Worm (Caenorhabditis elegans) whole organism, L4 larva: ENCODE measurements around the gene Y43C5A.2.
A peak's percentile ranks its signal among the peaks of the same experiment; 100 is the strongest.

Experiments
- D1046.2 ChIP-seq: fragments of 200-800 bp; sonication (Bioruptor generic); IDR thresholded peaks from 2 replicates; pipeline ENCODE4 v1.3.6; 2022; ENCODE audit warnings: missing genetic modification characterization, missing compliant biosample characterization
- F26F4.8 ChIP-seq: fragments of 200-800 bp; sonication (Bioruptor generic); conservative IDR thresholded peaks from 2 replicates; pipeline ENCODE4 v1.3.6; 2022; ENCODE audit warnings: missing genetic modification characterization, missing compliant biosample characterization
- Y105C5A.15 ChIP-seq: fragments of 200-800 bp; sonication (Bioruptor generic); IDR thresholded peaks from 2 replicates; pipeline ENCODE4 v1.3.6; 2022; ENCODE audit warnings: missing genetic modification characterization, missing compliant biosample characterization
- ZK546.5 ChIP-seq, 2 experiments: sonication (generic microtip); optimal IDR thresholded peaks; 2 replicates each; lab custom pipeline; 2017; ENCODE audit warnings: missing biosample characterization in 2 of 2, missing genetic modification characterization in 2 of 2
- ama-1 ChIP-seq: fragments of 150-350 bp; optimal IDR thresholded peaks from 2 replicates; lab custom pipeline; 2014; ENCODE audit warnings: inconsistent platforms, mixed read lengths
- attf-4 ChIP-seq: sonication (generic microtip); optimal IDR thresholded peaks from 3 replicates; lab custom pipeline; 2017; ENCODE audit warnings: missing biosample characterization, missing genetic modification characterization
- ctbp-1 ChIP-seq: fragments of 200-800 bp; sonication (Bioruptor generic); IDR thresholded peaks from 2 replicates; pipeline ENCODE4 v1.3.6; 2022; ENCODE audit warnings: missing genetic modification reagents, missing genetic modification characterization, missing compliant biosample characterization
- daf-16 ChIP-seq, 3 experiments: sonication (generic microtip); optimal IDR thresholded peaks; 2 replicates each; lab custom pipeline; 2016 to 2017; ENCODE audit warnings: missing genetic modification characterization in 3 of 3, missing genetic modification reagents in 3 of 3, mild to moderate bottlenecking in 2 of 3, missing compliant biosample characterization in 2 of 3, missing biosample characterization in 1 of 3, moderate library complexity in 1 of 3
- dmd-6 ChIP-seq: fragments of 200-800 bp; sonication (Bioruptor generic); IDR thresholded peaks from 2 replicates; pipeline ENCODE4 v1.3.6; 2022; ENCODE audit warnings: missing genetic modification reagents, missing genetic modification characterization, missing compliant biosample characterization
- dpl-1 ChIP-seq: fragments of 150-350 bp; optimal IDR thresholded peaks from 2 replicates; lab custom pipeline; 2014; ENCODE audit warnings: missing biosample characterization, missing genetic modification reagents, missing genetic modification characterization
- duxl-1 ChIP-seq: sonication (generic microtip); optimal IDR thresholded peaks from 2 replicates; lab custom pipeline; 2016; ENCODE audit warnings: mild to moderate bottlenecking, missing genetic modification characterization, moderate library complexity, missing compliant biosample characterization; ENCODE audit not compliant: poor library complexity
- dve-1 ChIP-seq: sonication (generic microtip); optimal IDR thresholded peaks from 2 replicates; lab custom pipeline; 2017; ENCODE audit warnings: antibody characterized with exemption, mild to moderate bottlenecking, missing genetic modification characterization, missing compliant biosample characterization; ENCODE audit not compliant: insufficient read depth
- hlh-30 ChIP-seq: sonication (generic microtip); optimal IDR thresholded peaks from 2 replicates; lab custom pipeline; 2017; ENCODE audit warnings: antibody characterized with exemption, mild to moderate bottlenecking, missing genetic modification characterization, missing compliant biosample characterization; ENCODE audit not compliant: insufficient read depth
- hmg-1.1 ChIP-seq: fragments of 200-800 bp; sonication (Bioruptor generic); IDR thresholded peaks from 2 replicates; pipeline ENCODE4 v1.3.6; 2022; ENCODE audit warnings: missing genetic modification reagents, missing genetic modification characterization, missing compliant biosample characterization
- lin-38 ChIP-seq: fragments of 200-800 bp; sonication (Bioruptor generic); IDR thresholded peaks from 2 replicates; pipeline ENCODE4 v1.3.6; 2022; ENCODE audit warnings: missing genetic modification reagents, missing genetic modification characterization, missing compliant biosample characterization
- lsy-2 ChIP-seq, 2 experiments: fragments of 150-350 bp in 1 of 2; sonication (generic microtip) in 1 of 2; optimal IDR thresholded peaks; 2 replicates each; lab custom pipeline; 2014 to 2017; ENCODE audit warnings: missing biosample characterization in 2 of 2, missing genetic modification characterization in 2 of 2
- madf-9 ChIP-seq: fragments of 200-800 bp; sonication (Bioruptor generic); conservative IDR thresholded peaks from 2 replicates; pipeline ENCODE4 v1.3.6; 2022; ENCODE audit warnings: missing genetic modification reagents, missing genetic modification characterization, missing compliant biosample characterization
- mdl-1 ChIP-seq, 2 experiments: fragments of 150-350 bp in 1 of 2; sonication (generic microtip) in 1 of 2; optimal IDR thresholded peaks; 2 replicates each; lab custom pipeline; 2014 to 2017; ENCODE audit warnings: missing biosample characterization in 2 of 2, missing genetic modification characterization in 2 of 2
- mes-2 ChIP-seq: sonication (generic microtip); optimal IDR thresholded peaks from 2 replicates; lab custom pipeline; 2016; ENCODE audit warnings: missing genotype, mild to moderate bottlenecking, missing genetic modification characterization, missing compliant biosample characterization; ENCODE audit not compliant: poor library complexity, severe bottlenecking
- nhr-10 ChIP-seq: fragments of 150-350 bp; optimal IDR thresholded peaks from 2 replicates; lab custom pipeline; 2014; ENCODE audit warnings: missing biosample characterization, missing genetic modification characterization
- nhr-237 ChIP-seq: sonication (generic microtip); optimal IDR thresholded peaks from 2 replicates; lab custom pipeline; 2017; ENCODE audit warnings: missing biosample characterization, missing genetic modification characterization
- nhr-25 ChIP-seq: sonication (generic microtip); optimal IDR thresholded peaks from 2 replicates; lab custom pipeline; 2017; ENCODE audit warnings: missing genetic modification characterization, mild to moderate bottlenecking, missing compliant biosample characterization, antibody characterized with exemption, moderate library complexity, borderline replicate concordance; ENCODE audit not compliant: insufficient read depth
- nhr-28 ChIP-seq: fragments of 150-350 bp; optimal IDR thresholded peaks from 2 replicates; lab custom pipeline; 2014; ENCODE audit warnings: missing biosample characterization, missing genetic modification characterization
- nhr-42 ChIP-seq: fragments of 200-800 bp; sonication (Bioruptor generic); IDR thresholded peaks from 2 replicates; pipeline ENCODE4 v1.3.6; 2022; ENCODE audit warnings: missing genetic modification characterization, missing compliant biosample characterization
- nhr-6 ChIP-seq: fragments of 150-350 bp; optimal IDR thresholded peaks from 2 replicates; lab custom pipeline; 2014; ENCODE audit warnings: missing biosample characterization, missing genetic modification characterization
- nhr-77 ChIP-seq: fragments of 150-350 bp; optimal IDR thresholded peaks from 2 replicates; lab custom pipeline; 2014; ENCODE audit warnings: missing biosample characterization, missing genetic modification characterization
- pha-4 ChIP-seq, 2 experiments: fragments of 150-350 bp in 1 of 2; fragments of 200-800 bp in 1 of 2; sonication (Bioruptor generic) in 1 of 2; IDR thresholded peaks in 1 of 2; optimal IDR thresholded peaks in 1 of 2; 2 replicates each; pipeline versions ENCODE4 v1.3.6 to Lab custom; 2014 to 2022; ENCODE audit warnings: missing genetic modification characterization in 2 of 2, missing genetic modification reagents in 2 of 2, missing biosample characterization in 1 of 2, missing compliant biosample characterization in 1 of 2
- php-3 ChIP-seq: fragments of 200-800 bp; sonication (Bioruptor generic); IDR thresholded peaks from 2 replicates; pipeline ENCODE4 v1.3.6; 2022; ENCODE audit warnings: missing genetic modification reagents, missing genetic modification characterization, missing compliant biosample characterization
- pqm-1 ChIP-seq: sonication (generic microtip); optimal IDR thresholded peaks from 2 replicates; lab custom pipeline; 2017; ENCODE audit warnings: missing biosample characterization, missing genetic modification characterization
- rbr-2 ChIP-seq: sonication (generic microtip); optimal IDR thresholded peaks from 2 replicates; lab custom pipeline; 2016; ENCODE audit warnings: missing genotype, missing genetic modification characterization, missing compliant biosample characterization
- saeg-2 ChIP-seq: fragments of 200-800 bp; sonication (Bioruptor generic); IDR thresholded peaks from 2 replicates; pipeline ENCODE4 v1.3.6; 2022; ENCODE audit warnings: missing genetic modification reagents, missing genetic modification characterization, missing compliant biosample characterization
- skn-1 ChIP-seq: fragments of 150-350 bp; optimal IDR thresholded peaks from 2 replicates; lab custom pipeline; 2014; ENCODE audit warnings: missing biosample characterization, missing genetic modification characterization
- snpc-4 ChIP-seq: fragments of 150-350 bp; optimal IDR thresholded peaks from 2 replicates; lab custom pipeline; 2014; ENCODE audit warnings: missing biosample characterization, missing genetic modification characterization
- tag-97 ChIP-seq: fragments of 200-800 bp; sonication (Bioruptor generic); IDR thresholded peaks from 2 replicates; pipeline ENCODE4 v1.3.6; 2022; ENCODE audit warnings: missing genetic modification characterization, missing compliant biosample characterization
- unc-130 ChIP-seq: sonication (generic microtip); optimal IDR thresholded peaks from 2 replicates; lab custom pipeline; 2016; ENCODE audit warnings: missing genetic modification reagents, missing genetic modification characterization, missing compliant biosample characterization
- zag-1 ChIP-seq: fragments of 150-350 bp; optimal IDR thresholded peaks from 2 replicates; lab custom pipeline; 2014; ENCODE audit warnings: missing biosample characterization, missing genetic modification characterization
- zfp-3 ChIP-seq: fragments of 200-800 bp; sonication (Bioruptor generic); conservative IDR thresholded peaks from 2 replicates; pipeline ENCODE4 v1.3.6; 2022; ENCODE audit warnings: missing genetic modification reagents, missing genetic modification characterization, missing compliant biosample characterization

Y43C5A.2 gene

ce11 chrIV:10236106-10236505, 33.6 kb upstream of the Y43C5A.2 start (continued):
- no peak for TF ChIP-seq nhr-42 (GFP tag; lab: Robert Waterston, UW)
- peak; percentile 68 for TF ChIP-seq nhr-28 (tag; lab: Kevin White, UChicago)
- TF ChIP-seq Y105C5A.15 (GFP tag; lab: Robert Waterston, UW): no peak
- no peak for TF ChIP-seq nhr-237 (tag; lab: Kevin White, UChicago)
- no peak for TF ChIP-seq snpc-4 (tag; lab: Kevin White, UChicago)
- no peak for TF ChIP-seq tag-97 (GFP tag; lab: Robert Waterston, UW)
- no peak for TF ChIP-seq attf-4 (tag; lab: Kevin White, UChicago)
- no peak for TF ChIP-seq pha-4 (GFP tag; IDR thresholded peaks at IDR 0.05; lab: Robert Waterston, UW)
- TF ChIP-seq pha-4 (tag; optimal IDR thresholded peaks at IDR 0.05; lab: Kevin White, UChicago): no peak
- TF ChIP-seq nhr-77 (tag; lab: Kevin White, UChicago): peak; percentile 52
- peak; percentile 89 for TF ChIP-seq pqm-1 (tag; lab: Kevin White, UChicago)
- TF ChIP-seq dve-1 (tag; lab: Kevin White, UChicago): peak; percentile 74
- peak; percentile 71 for TF ChIP-seq dmd-6 (GFP tag; lab: Robert Waterston, UW)

- TF ChIP-seq daf-16 (GFP tag; optimal IDR thresholded peaks at IDR 0.05; lab: Kevin White, UChicago) (no peak), daf-16 (tag; optimal IDR thresholded peaks at IDR 0.05; lab: Kevin White, UChicago) (peak; percentile 79), ctbp-1 (no peak), nhr-28 (tag; lab: Kevin White, UChicago) (peak; percentile 84), dve-1 (tag; lab: Kevin White, UChicago) (peak; percentile 52), php-3 (GFP tag; lab: Robert Waterston, UW) (peak; percentile 88), nhr-77 (tag; lab: Kevin White, UChicago) (peak; percentile 32)
Measured at ce11 chrIV:10239045-10239444, 30.6 kb upstream of the Y43C5A.2 start, which contains the start of gene ech-8. Gene ech-8 (minus strand): TSS chrIV:10239176.

ce11 chrIV:10241659-10242058, 28.0 kb upstream of the Y43C5A.2 start, which contains the start of gene lipl-7:
Gene lipl-7 (minus strand): TSS chrIV:10241823.
- TF ChIP-seq ama-1 (lab: Kevin White, UChicago) (no peak), nhr-28 (tag; lab: Kevin White, UChicago) (no peak), saeg-2 (no peak), D1046.2 (no peak), skn-1 (tag; lab: Kevin White, UChicago) (no peak), ctbp-1 (no peak), duxl-1 (tag; lab: Kevin White, UChicago) (no peak), zag-1 (no peak), ZK546.5 (tag; optimal IDR thresholded peaks at IDR 0.05; lab: Kevin White, UChicago) (no peak), nhr-10 (tag; lab: Kevin White, UChicago) (no peak), zfp-3 (GFP tag; lab: Robert Waterston, UW) (no peak), nhr-25 (no peak), lin-38 (GFP tag; lab: Robert Waterston, UW) (no peak), mdl-1 (tag; optimal IDR thresholded peaks at IDR 0.05; lab: Kevin White, UChicago) (no peak), Y105C5A.15 (GFP tag; lab: Robert Waterston, UW) (no peak), dve-1 (tag; lab: Kevin White, UChicago) (no peak), hlh-30 (tag; lab: Kevin White, UChicago) (no peak), madf-9 (GFP tag; lab: Robert Waterston, UW) (no peak)

- no peak for TF ChIP-seq lsy-2 (tag; optimal IDR thresholded peaks at IDR 0.05; lab: Kevin White, UChicago)
- 0 out of 2 replicates have a peak, but pooled peaks have one; percentile 5 for TF ChIP-seq hmg-1.1 (GFP tag; lab: Robert Waterston, UW)
- peak; percentile 32 for TF ChIP-seq unc-130
- 0 out of 2 replicates have a peak, but pooled peaks have one; percentile 21 for TF ChIP-seq madf-9 (GFP tag; lab: Robert Waterston, UW)
- peak; percentile 53 for TF ChIP-seq nhr-28 (tag; lab: Kevin White, UChicago)
- TF ChIP-seq F26F4.8: no peak
- TF ChIP-seq dpl-1 (GFP tag; lab: Kevin White, UChicago): peak; percentile 71
- TF ChIP-seq mes-2 (tag; lab: Kevin White, UChicago): peak; percentile 83
- no peak for TF ChIP-seq rbr-2
- peak; percentile 6 for TF ChIP-seq nhr-6 (tag; lab: Kevin White, UChicago)
Measured at ce11 chrIV:10242458-10243123, 27.1 kb upstream of the Y43C5A.2 start.
